Worm (Caenorhabditis elegans): ENCODE data around the gene odd-1.

- TF ChIP-seq nfya-1 (tag; optimal IDR thresholded peaks at IDR 0.05; ENCODE audit: insufficient read depth) (no peak), nhr-76 (tag; optimal IDR thresholded peaks at IDR 0.05) (no peak), nhr-11 (tag; optimal IDR thresholded peaks at IDR 0.05) (no peak), pha-4 (tag; optimal IDR thresholded peaks at IDR 0.05) (no peak), snpc-4 (tag; optimal IDR thresholded peaks at IDR 0.05) (no peak), nhr-23 (tag; optimal IDR thresholded peaks at IDR 0.05) (peak; percentile 37), daf-12 (tag; optimal IDR thresholded peaks at IDR 0.05) (no peak), ama-1 (optimal IDR thresholded peaks at IDR 0.05) (no peak), R02D3.7 (tag; optimal IDR thresholded peaks at IDR 0.05) (no peak), zag-1 (tag; optimal IDR thresholded peaks at IDR 0.05) (no peak), nhr-237 (tag; optimal IDR thresholded peaks at IDR 0.05) (no peak), nhr-12 (tag; optimal IDR thresholded peaks at IDR 0.05) (no peak)
These were observed 44.5 kb downstream of the odd-1 start for ce11 chrIII:7152569-7152968.

Measured in whole organism, L3 larva.